Fruit fly (Drosophila melanogaster) whole organism, embryonic: ENCODE results near the gene CG5326.

Experiments used
- ATbp ChIP-seq: fragments of 200-800 bp; sonication (Bioruptor generic); optimal IDR thresholded peaks from 2 replicates; lab custom pipeline; 2017; ENCODE audit warnings: missing biosample characterization, mild to moderate bottlenecking, missing genetic modification characterization, missing genetic modification reagents
- Aef1 ChIP-seq: fragments of 200-800 bp; sonication (Bioruptor generic); IDR thresholded peaks from 3 replicates; pipeline ENCODE4 v1.3.6; 2022; ENCODE audit warnings: missing biosample characterization, missing genetic modification characterization
- Antp ChIP-seq: fragments of 200-800 bp; sonication (Bioruptor generic); optimal IDR thresholded peaks from 3 replicates; lab custom pipeline; 2016; ENCODE audit warnings: missing biosample characterization, missing genetic modification characterization
- B-H2 ChIP-seq: fragments of 200-800 bp; sonication (Bioruptor generic); optimal IDR thresholded peaks from 2 replicates; lab custom pipeline; 2018; ENCODE audit warnings: missing biosample characterization, mild to moderate bottlenecking, missing genetic modification characterization
- CG12071 ChIP-seq: fragments of 200-800 bp; sonication (Bioruptor generic); optimal IDR thresholded peaks from 3 replicates; lab custom pipeline; 2018; ENCODE audit warnings: missing biosample characterization, mild to moderate bottlenecking, missing genetic modification characterization
- CG14965 ChIP-seq: fragments of 200-800 bp; sonication (Bioruptor generic); optimal IDR thresholded peaks from 2 replicates; lab custom pipeline; 2016; ENCODE audit warnings: missing biosample characterization, missing genetic modification characterization, borderline replicate concordance
- CG16863 ChIP-seq: fragments of 200-800 bp; sonication (Bioruptor generic); optimal IDR thresholded peaks from 3 replicates; lab custom pipeline; 2016; ENCODE audit warnings: missing biosample characterization, missing genetic modification characterization
- CG17361 ChIP-seq: fragments of 200-800 bp; sonication (Bioruptor generic); IDR thresholded peaks from 3 replicates; pipeline ENCODE4 v1.3.6; 2022; ENCODE audit warnings: missing biosample characterization, missing genetic modification characterization
- CG17612 ChIP-seq: fragments of 200-800 bp; sonication (Bioruptor generic); IDR thresholded peaks from 2 replicates; pipeline ENCODE4 v1.3.6; 2022; ENCODE audit warnings: missing biosample characterization, missing genetic modification characterization
- CG18011 ChIP-seq: fragments of 200-800 bp; sonication (Bioruptor generic); optimal IDR thresholded peaks from 2 replicates; lab custom pipeline; 2017; ENCODE audit warnings: missing biosample characterization, missing genetic modification characterization, mild to moderate bottlenecking, moderate library complexity, missing genotype
- CG18764 ChIP-seq: fragments of 200-800 bp; sonication (Bioruptor generic); optimal IDR thresholded peaks from 3 replicates; lab custom pipeline; 2016; ENCODE audit warnings: missing biosample characterization, missing genetic modification characterization
- CG31224 ChIP-seq: fragments of 200-800 bp; sonication (Bioruptor generic); IDR thresholded peaks from 2 replicates; pipeline ENCODE4 v1.3.6; 2022; ENCODE audit warnings: missing biosample characterization, missing genetic modification characterization
- CG31441 ChIP-seq: fragments of 200-800 bp; sonication (Bioruptor generic); IDR thresholded peaks from 2 replicates; pipeline ENCODE4 v1.3.6; 2022; ENCODE audit warnings: missing biosample characterization, missing genetic modification characterization
- CG32532 ChIP-seq: fragments of 200-800 bp; sonication (Bioruptor generic); IDR thresholded peaks from 2 replicates; pipeline ENCODE4 v1.3.6; 2022; ENCODE audit warnings: missing biosample characterization, missing genetic modification characterization
- CG3995 ChIP-seq: fragments of 200-800 bp; sonication (Bioruptor generic); optimal IDR thresholded peaks from 3 replicates; lab custom pipeline; 2016; ENCODE audit warnings: missing biosample characterization, missing genetic modification characterization
- CG4617 ChIP-seq: fragments of 200-800 bp; sonication (Bioruptor generic); optimal IDR thresholded peaks from 3 replicates; lab custom pipeline; 2016; ENCODE audit warnings: missing biosample characterization, missing genetic modification characterization, borderline replicate concordance
- CG4854 ChIP-seq: fragments of 200-800 bp; sonication (Bioruptor generic); optimal IDR thresholded peaks from 2 replicates; lab custom pipeline; 2016; ENCODE audit warnings: missing biosample characterization, missing genetic modification characterization, inconsistent platforms
- CG5245 ChIP-seq: fragments of 200-800 bp; sonication (Bioruptor generic); optimal IDR thresholded peaks from 3 replicates; lab custom pipeline; 2016; ENCODE audit warnings: missing biosample characterization, missing genetic modification characterization
- CG6654 ChIP-seq: fragments of 200-800 bp; sonication (Bioruptor generic); optimal IDR thresholded peaks from 2 replicates; lab custom pipeline; 2017; ENCODE audit warnings: missing biosample characterization, mild to moderate bottlenecking, missing genetic modification characterization
- CG6813 ChIP-seq: fragments of 200-800 bp; sonication (Bioruptor generic); optimal IDR thresholded peaks from 2 replicates; lab custom pipeline; 2017; ENCODE audit warnings: missing biosample characterization, missing genetic modification characterization, mild to moderate bottlenecking, moderate library complexity, missing genetic modification reagents
- CG8290 ChIP-seq, 3 experiments: fragments of 200-800 bp; sonication (Bioruptor generic); optimal IDR thresholded peaks; 2 replicates each; lab custom pipeline; 2016 to 2019; ENCODE audit warnings: missing biosample characterization in 3 of 3, missing genetic modification characterization in 3 of 3, mild to moderate bottlenecking in 2 of 3, moderate library complexity in 1 of 3
- CG8388 ChIP-seq: fragments of 200-800 bp; sonication (Bioruptor generic); optimal IDR thresholded peaks from 2 replicates; lab custom pipeline; 2019; ENCODE audit warnings: missing biosample characterization, mild to moderate bottlenecking, missing genetic modification characterization, moderate library complexity
- CG8765 ChIP-seq: fragments of 200-800 bp; sonication (Bioruptor generic); IDR thresholded peaks from 2 replicates; pipeline ENCODE4 v1.3.6; 2022; ENCODE audit warnings: missing biosample characterization, missing genetic modification characterization
- CG8944 ChIP-seq: fragments of 200-800 bp; sonication (Bioruptor generic); optimal IDR thresholded peaks from 3 replicates; lab custom pipeline; 2016; ENCODE audit warnings: missing biosample characterization, missing genetic modification characterization
- Camta ChIP-seq: fragments of 200-800 bp; sonication (Bioruptor generic); optimal IDR thresholded peaks from 2 replicates; lab custom pipeline; 2016; ENCODE audit warnings: missing biosample characterization, missing genetic modification characterization
- CkIIα-i1 ChIP-seq: fragments of 200-800 bp; sonication (Bioruptor generic); IDR thresholded peaks from 2 replicates; pipeline ENCODE4 v1.3.6; 2022; ENCODE audit warnings: missing biosample characterization, missing genetic modification characterization
- Dad ChIP-seq: fragments of 200-800 bp; sonication (Bioruptor generic); optimal IDR thresholded peaks from 3 replicates; lab custom pipeline; 2016; ENCODE audit warnings: missing biosample characterization, missing genetic modification characterization
- Dll ChIP-seq: fragments of 200-800 bp; sonication (Bioruptor generic); IDR thresholded peaks from 4 replicates; pipeline ENCODE4 v1.3.6; 2022; ENCODE audit warnings: missing biosample characterization, missing genetic modification characterization; ENCODE audit not compliant: partially characterized antibody
- Hr39 ChIP-seq: fragments of >200 bp; optimal IDR thresholded peaks from 2 replicates; lab custom pipeline; 2017
- Hr51 ChIP-seq, 2 experiments: fragments of 200-800 bp; sonication (Bioruptor generic); optimal IDR thresholded peaks; 2 replicates in 1 of 2; 3 replicates in 1 of 2; lab custom pipeline; 2016 to 2018; ENCODE audit warnings: missing biosample characterization in 2 of 2, missing genetic modification characterization in 2 of 2, mild to moderate bottlenecking in 1 of 2, moderate library complexity in 1 of 2
- MESR4 ChIP-seq: fragments of 200-800 bp; sonication (Bioruptor generic); optimal IDR thresholded peaks from 2 replicates; lab custom pipeline; 2018; ENCODE audit warnings: missing biosample characterization, mild to moderate bottlenecking, missing genetic modification characterization, moderate library complexity
- Med ChIP-seq: fragments of 200-800 bp; sonication (Bioruptor generic); peaks from one replicate; lab custom pipeline; 2016; ENCODE audit warnings: missing biosample characterization, missing genetic modification characterization, mild to moderate bottlenecking, inconsistent platforms, moderate library complexity
- Mes4 ChIP-seq: fragments of 200-800 bp; sonication (Bioruptor generic); optimal IDR thresholded peaks from 2 replicates; lab custom pipeline; 2016; ENCODE audit warnings: missing biosample characterization, missing genetic modification characterization
- Mrtf ChIP-seq: fragments of 200-800 bp; sonication (Bioruptor generic); IDR thresholded peaks from 3 replicates; pipeline ENCODE4 v1.3.6; 2022; ENCODE audit warnings: missing biosample characterization, missing genetic modification characterization
- Pdp1 ChIP-seq, 2 experiments: fragments of 200-800 bp; sonication (Bioruptor generic); optimal IDR thresholded peaks; 3 replicates each; lab custom pipeline; 2016; ENCODE audit warnings: missing biosample characterization in 2 of 2, missing genetic modification characterization in 2 of 2, mild to moderate bottlenecking in 1 of 2, moderate library complexity in 1 of 2
- Sox100B ChIP-seq: fragments of 200-800 bp; sonication (Bioruptor generic); optimal IDR thresholded peaks from 3 replicates; lab custom pipeline; 2018; ENCODE audit warnings: missing biosample characterization, mild to moderate bottlenecking, missing genetic modification characterization
- abd-A ChIP-seq: fragments of 200-800 bp; sonication (Bioruptor generic); optimal IDR thresholded peaks from 3 replicates; lab custom pipeline; 2019; ENCODE audit warnings: missing biosample characterization, mild to moderate bottlenecking, missing genetic modification characterization, moderate library complexity
- bigmax ChIP-seq: fragments of 200-800 bp; sonication (Bioruptor generic); optimal IDR thresholded peaks from 2 replicates; lab custom pipeline; 2018; ENCODE audit warnings: missing biosample characterization, mild to moderate bottlenecking, missing genetic modification characterization
- eyg ChIP-seq: fragments of 200-800 bp; sonication (Bioruptor generic); optimal IDR thresholded peaks from 3 replicates; lab custom pipeline; 2016; ENCODE audit warnings: missing biosample characterization, missing genetic modification characterization
- fru ChIP-seq: fragments of >200 bp; optimal IDR thresholded peaks from 2 replicates; lab custom pipeline; 2017
- hkb ChIP-seq, 2 experiments: fragments of 200-800 bp in 1 of 2; fragments of >200 bp in 1 of 2; sonication (Bioruptor generic) in 1 of 2; IDR thresholded peaks in 1 of 2; optimal IDR thresholded peaks in 1 of 2; 2 replicates each; pipeline versions ENCODE4 v1.3.6 to Lab custom; 2017 to 2022; ENCODE audit warnings: missing biosample characterization in 1 of 2, missing genetic modification characterization in 1 of 2
- insv ChIP-seq, 2 experiments: fragments of 200-800 bp; sonication (Bioruptor generic); optimal IDR thresholded peaks; 3 replicates each; lab custom pipeline; 2016 to 2018; ENCODE audit warnings: missing biosample characterization in 2 of 2, missing genetic modification characterization in 2 of 2
- jigr1 ChIP-seq: fragments of 200-800 bp; sonication (Bioruptor generic); IDR thresholded peaks from 3 replicates; pipeline ENCODE4 v1.3.6; 2022; ENCODE audit warnings: missing biosample characterization, missing genetic modification characterization
- jing ChIP-seq: fragments of 200-800 bp; sonication (Bioruptor generic); optimal IDR thresholded peaks from 2 replicates; lab custom pipeline; 2018; ENCODE audit warnings: missing biosample characterization, mild to moderate bottlenecking, missing genetic modification characterization
- kah ChIP-seq: fragments of 200-800 bp; sonication (Bioruptor generic); optimal IDR thresholded peaks from 2 replicates; lab custom pipeline; 2018; ENCODE audit warnings: missing biosample characterization, mild to moderate bottlenecking, missing genetic modification characterization
- ken ChIP-seq: fragments of 200-800 bp; sonication (Bioruptor generic); IDR thresholded peaks from 3 replicates; pipeline ENCODE4 v1.3.6; 2022; ENCODE audit warnings: missing biosample characterization, missing genetic modification characterization
- psq ChIP-seq: fragments of 200-800 bp; sonication (Bioruptor generic); optimal IDR thresholded peaks from 2 replicates; lab custom pipeline; 2017; ENCODE audit warnings: missing biosample characterization, missing genetic modification characterization
- run ChIP-seq: fragments of 200-800 bp; sonication (Bioruptor generic); optimal IDR thresholded peaks from 3 replicates; lab custom pipeline; 2018; ENCODE audit warnings: missing biosample characterization, mild to moderate bottlenecking, missing genetic modification characterization
- shn ChIP-seq: fragments of 200-800 bp; sonication (Bioruptor generic); optimal IDR thresholded peaks from 3 replicates; lab custom pipeline; 2016; ENCODE audit warnings: missing biosample characterization, missing genetic modification characterization
- tap ChIP-seq: fragments of 200-800 bp; optimal IDR thresholded peaks from 3 replicates; lab custom pipeline; 2019; ENCODE audit warnings: missing biosample characterization, mild to moderate bottlenecking, missing genetic modification characterization, moderate library complexity
- z ChIP-seq: fragments of 200-800 bp; sonication (Bioruptor generic); IDR thresholded peaks from 3 replicates; pipeline ENCODE4 v1.3.6; 2022; ENCODE audit warnings: missing biosample characterization, missing genetic modification characterization
- zfh2 ChIP-seq: fragments of 200-800 bp; sonication (Bioruptor generic); optimal IDR thresholded peaks from 2 replicates; lab custom pipeline; 2016; ENCODE audit warnings: missing biosample characterization, missing genetic modification characterization

CG5326 gene

dm6 chr3R:22518285-22518684 lies 21.4 kb downstream of the CG5326 start (continued):
- no peak for TF ChIP-seq CG17361 (GFP tag; lab: Robert Waterston, UW)
- no peak for TF ChIP-seq Hr51 (GFP tag; optimal IDR thresholded peaks at IDR 0.05; lab: Kevin White, UChicago)
- no peak for TF ChIP-seq run (tag; lab: Kevin White, UChicago)
- TF ChIP-seq fru (lab: Kevin White, UChicago) = no peak
- TF ChIP-seq CG8944 (GFP tag; lab: Kevin White, UChicago) = no peak
- no peak for TF ChIP-seq kah (GFP tag; lab: Kevin White, UChicago)
- TF ChIP-seq psq (GFP tag; lab: Kevin White, UChicago) = no peak
- TF ChIP-seq CG3995 = no peak
- TF ChIP-seq shn = no peak
- no peak for TF ChIP-seq Pdp1 (GFP tag; optimal IDR thresholded peaks at IDR 0.05; lab: Kevin White, UChicago)
- no peak for TF ChIP-seq z (GFP tag; lab: Robert Waterston, UW)
- no peak for TF ChIP-seq zfh2
- TF ChIP-seq hkb (optimal IDR thresholded peaks at IDR 0.05; lab: Kevin White, UChicago) = no peak
- no peak for TF ChIP-seq hkb (GFP tag; IDR thresholded peaks at IDR 0.05; lab: Robert Waterston, UW)
- TF ChIP-seq CG8290 (GFP tag; optimal IDR thresholded peaks at IDR 0.05; lab: Kevin White, UChicago) = no peak
- TF ChIP-seq CG8290 (tag; optimal IDR thresholded peaks at IDR 0.05; lab: Kevin White, UChicago) = peak in 1 of 2 experiments; percentile 62
- no peak for TF ChIP-seq Sox100B (GFP tag; lab: Kevin White, UChicago)
- no peak for TF ChIP-seq bigmax (GFP tag; lab: Kevin White, UChicago)
- no peak for TF ChIP-seq eyg (GFP tag; lab: Kevin White, UChicago)
- TF ChIP-seq Aef1 (GFP tag; lab: Robert Waterston, UW) = no peak
- TF ChIP-seq CG8388 (GFP tag; lab: Kevin White, UChicago) = no peak
- no peak for TF ChIP-seq Camta (GFP tag; lab: Kevin White, UChicago)
- no peak for TF ChIP-seq jigr1
- TF ChIP-seq insv (GFP tag; optimal IDR thresholded peaks at IDR 0.05; lab: Kevin White, UChicago) = no peak
- TF ChIP-seq B-H2 (GFP tag; lab: Kevin White, UChicago) = peak; percentile 22
- no peak for TF ChIP-seq CG6813 (GFP tag; lab: Kevin White, UChicago)
- TF ChIP-seq CG4854 (GFP tag; lab: Kevin White, UChicago) = no peak
- TF ChIP-seq CkIIα-i1 (GFP tag; lab: Robert Waterston, UW) = no peak
- TF ChIP-seq CG14965 = no peak
- no peak for TF ChIP-seq CG32532 (GFP tag; lab: Robert Waterston, UW)
- no peak for TF ChIP-seq abd-A (tag; lab: Kevin White, UChicago)
- TF ChIP-seq tap (tag; lab: Kevin White, UChicago) = no peak
- TF ChIP-seq ken (GFP tag; lab: Robert Waterston, UW) = no peak
- no peak for TF ChIP-seq MESR4
- peak; percentile 78 for TF ChIP-seq Med (GFP tag; lab: Kevin White, UChicago)
- TF ChIP-seq Mrtf = no peak
- TF ChIP-seq CG31224 (GFP tag; lab: Robert Waterston, UW) = no peak
- no peak for TF ChIP-seq CG18011 (GFP tag; lab: Kevin White, UChicago)
- no peak for TF ChIP-seq CG4617 (GFP tag; lab: Kevin White, UChicago)
- no peak for TF ChIP-seq CG17612 (GFP tag; lab: Robert Waterston, UW)
- no peak for TF ChIP-seq CG16863
- TF ChIP-seq CG31441 (GFP tag; lab: Robert Waterston, UW) = no peak
- TF ChIP-seq CG6654 = no peak
- peak; percentile 17 for TF ChIP-seq CG12071 (GFP tag; lab: Kevin White, UChicago)
- no peak for TF ChIP-seq Hr39 (lab: Kevin White, UChicago)
- TF ChIP-seq Antp = no peak
- TF ChIP-seq ATbp (GFP tag; lab: Kevin White, UChicago) = no peak
- no peak for TF ChIP-seq CG18764 (GFP tag; lab: Kevin White, UChicago)
- TF ChIP-seq Dll (GFP tag; lab: Robert Waterston, UW) = no peak
- TF ChIP-seq Dad (GFP tag; lab: Kevin White, UChicago) = no peak
- TF ChIP-seq CG8765 (GFP tag; lab: Robert Waterston, UW) = no peak
- TF ChIP-seq Mes4 (GFP tag; lab: Kevin White, UChicago) = no peak
- no peak for TF ChIP-seq CG5245 (GFP tag; lab: Kevin White, UChicago)
- no peak for TF ChIP-seq jing (GFP tag; lab: Kevin White, UChicago)
